Worm (Caenorhabditis elegans): ENCODE results near the gene ulp-1.

The ulp-1 gene

DNA sequence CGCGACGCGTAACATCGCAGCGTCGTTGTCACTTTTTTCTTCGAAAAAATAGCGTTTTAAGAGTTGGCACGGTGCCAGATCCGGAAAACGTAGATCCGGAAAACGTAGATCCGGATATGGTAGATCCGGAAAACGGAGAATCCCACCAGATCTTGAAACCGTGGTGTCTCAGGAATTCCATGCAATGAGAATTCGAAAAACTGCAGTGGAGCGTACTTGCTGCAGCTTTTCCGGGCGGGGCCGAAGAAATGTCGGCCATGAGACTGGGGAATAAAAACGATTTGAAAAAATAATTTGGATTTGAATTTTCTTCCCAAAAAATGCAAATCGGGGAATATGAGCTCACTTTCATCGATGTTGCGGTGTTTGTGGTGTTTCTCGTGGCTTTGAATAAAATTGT lies 2.9 kb upstream of the ulp-1 start, which contains the start of gene K10D2.5:
Gene K10D2.5 (plus strand): TSS at position 251 of the 400 bp plus-strand sequence.
- TF ChIP-seq him-1 (tag; optimal IDR thresholded peaks at IDR 0.05) (peak; percentile 86), W03F9.2 (tag; optimal IDR thresholded peaks at IDR 0.05) (peak; percentile 89), dao-5 (tag; optimal IDR thresholded peaks at IDR 0.05) (no peak)

DNA sequence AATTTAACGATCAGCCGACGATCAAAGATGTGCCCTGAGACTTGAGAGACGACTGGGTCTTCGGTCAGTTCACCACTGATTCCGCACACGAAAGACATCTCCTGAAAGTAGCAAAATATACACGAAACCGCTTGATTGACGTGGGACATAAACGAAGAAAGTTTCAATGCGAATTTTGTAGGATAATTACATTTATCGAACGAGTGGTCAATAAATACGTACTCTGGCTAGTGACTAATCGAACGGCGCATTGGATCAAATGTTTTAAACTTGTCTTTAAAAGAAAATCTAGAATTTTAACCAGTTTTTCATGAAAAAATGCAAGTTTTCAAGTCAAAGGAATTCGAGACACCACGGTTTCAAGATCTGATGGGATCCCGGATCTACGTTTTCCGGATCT lies 2.3 kb upstream of the ulp-1 start, which contains the start of gene prp-19:
Gene prp-19 (minus strand): TSS at position 101 of the 400 bp plus-strand sequence.
- TF ChIP-seq him-1 (tag; optimal IDR thresholded peaks at IDR 0.05) = no peak

DNA sequence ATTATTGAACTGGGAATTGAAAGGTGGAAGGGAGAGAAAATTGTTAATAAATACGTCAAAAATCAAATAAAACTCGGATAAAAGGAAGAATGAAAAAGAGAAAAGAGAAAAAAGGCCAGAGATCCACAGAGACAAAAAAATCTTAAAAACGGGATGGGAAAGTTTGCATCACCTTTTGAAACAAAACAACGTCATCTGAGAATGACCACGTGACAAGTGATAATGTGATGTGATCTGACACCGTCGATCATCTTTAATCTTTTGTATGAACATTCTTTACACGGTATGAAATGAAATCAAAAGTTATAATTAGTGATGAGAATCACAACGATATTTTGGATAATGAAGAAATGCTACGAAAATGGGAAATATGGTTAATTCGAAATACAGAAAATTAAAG lies 3.9 kb downstream of the ulp-1 start:
- TF ChIP-seq him-1 (tag; optimal IDR thresholded peaks at IDR 0.05) (no peak), dao-5 (tag; optimal IDR thresholded peaks at IDR 0.05) (no peak), W03F9.2 (tag; optimal IDR thresholded peaks at IDR 0.05) (no peak)

DNA sequence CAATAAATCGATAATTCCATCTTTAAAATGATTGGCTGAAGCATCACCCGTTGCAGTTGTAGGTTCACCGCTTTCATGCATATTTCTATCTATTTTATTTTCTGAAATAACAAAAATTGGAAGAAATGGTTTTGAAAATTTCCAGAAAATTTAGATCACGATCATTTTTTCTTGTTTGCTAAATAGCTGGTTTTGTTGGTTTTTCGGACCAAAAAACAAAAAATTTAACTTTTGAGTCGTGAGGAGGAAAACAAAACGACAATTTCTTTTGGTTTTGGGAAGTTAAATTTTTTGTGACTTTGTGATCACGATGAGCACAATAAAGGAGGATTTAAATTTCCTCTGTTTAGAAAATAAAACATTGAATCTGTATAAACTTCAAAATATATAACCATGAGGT lies 4.4 kb downstream of the ulp-1 start, which contains the start of gene T10F2.2:
Gene T10F2.2 (minus strand): TSS at position 101 of the 400 bp plus-strand sequence.
- TF ChIP-seq him-1 (tag; optimal IDR thresholded peaks at IDR 0.05) = no peak
- TF ChIP-seq W03F9.2 (tag; optimal IDR thresholded peaks at IDR 0.05) = no peak
- no peak for TF ChIP-seq dao-5 (tag; optimal IDR thresholded peaks at IDR 0.05)

DNA sequence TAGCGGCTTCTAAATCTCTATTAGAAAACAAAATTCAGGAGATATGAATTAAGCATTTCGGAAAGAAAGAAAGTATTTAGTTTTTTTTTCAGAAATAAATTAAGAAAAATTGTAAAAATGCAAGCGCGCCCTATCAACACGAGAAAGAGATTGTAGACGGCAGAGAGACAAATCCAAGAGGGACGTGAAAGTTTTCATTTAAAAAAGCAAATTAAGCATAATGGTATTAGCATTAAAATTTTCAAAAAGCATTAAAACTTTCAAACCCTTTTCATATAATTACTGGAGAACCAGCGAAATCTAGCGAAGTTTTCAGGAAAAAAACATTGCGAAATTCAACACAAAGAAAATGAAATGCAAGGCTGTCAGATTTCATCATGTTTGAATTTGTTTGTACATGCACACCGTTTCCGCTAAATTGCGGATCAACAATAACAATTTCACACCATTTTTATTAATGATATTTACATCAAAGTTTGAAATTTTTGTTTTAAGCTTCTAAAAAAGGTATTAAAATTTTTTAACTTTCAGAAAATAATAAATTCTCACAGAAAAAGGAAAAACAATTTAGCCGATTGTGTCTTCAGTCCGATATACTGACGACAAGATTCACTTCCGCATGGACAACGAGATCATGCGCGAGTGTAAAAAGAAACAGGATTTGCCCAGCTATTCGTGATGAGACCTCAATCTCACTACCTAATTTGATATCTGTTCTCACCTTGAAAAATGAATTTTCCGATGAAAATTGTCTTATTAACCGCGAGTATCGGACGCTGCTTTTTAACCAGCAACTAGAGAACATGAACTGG lies 6.6 kb downstream of the ulp-1 start, which contains the start of gene gars-1:
Gene gars-1 (minus strand): TSS at position 808 of the 812 bp plus-strand sequence.
- no peak for TF ChIP-seq dao-5 (tag; optimal IDR thresholded peaks at IDR 0.05)
- peak; percentile 15 for TF ChIP-seq W03F9.2 (tag; optimal IDR thresholded peaks at IDR 0.05)
- no peak for TF ChIP-seq him-1 (tag; optimal IDR thresholded peaks at IDR 0.05)

DNA sequence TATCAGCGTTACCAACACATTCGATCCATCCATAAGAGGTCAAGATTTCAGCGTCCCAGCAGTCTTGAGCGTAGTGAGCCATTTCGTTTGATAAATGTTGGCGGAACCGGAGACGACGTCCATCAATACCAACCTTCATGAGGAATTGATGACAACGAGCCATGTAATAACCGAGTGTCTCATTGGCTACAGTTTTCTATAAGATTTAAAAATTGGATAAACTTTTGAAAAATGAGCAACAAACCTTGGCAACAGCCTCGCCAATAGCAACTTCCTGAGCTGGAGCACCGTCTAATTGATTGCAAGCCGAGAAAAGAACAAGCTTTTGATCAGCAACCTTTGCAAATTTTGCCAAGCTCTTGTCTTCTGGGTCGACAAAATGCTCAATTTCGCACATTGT lies 8.8 kb downstream of the ulp-1 start:
- TF ChIP-seq him-1 (tag; optimal IDR thresholded peaks at IDR 0.05) (no peak), W03F9.2 (tag; optimal IDR thresholded peaks at IDR 0.05) (no peak), dao-5 (tag; optimal IDR thresholded peaks at IDR 0.05) (no peak)

DNA sequence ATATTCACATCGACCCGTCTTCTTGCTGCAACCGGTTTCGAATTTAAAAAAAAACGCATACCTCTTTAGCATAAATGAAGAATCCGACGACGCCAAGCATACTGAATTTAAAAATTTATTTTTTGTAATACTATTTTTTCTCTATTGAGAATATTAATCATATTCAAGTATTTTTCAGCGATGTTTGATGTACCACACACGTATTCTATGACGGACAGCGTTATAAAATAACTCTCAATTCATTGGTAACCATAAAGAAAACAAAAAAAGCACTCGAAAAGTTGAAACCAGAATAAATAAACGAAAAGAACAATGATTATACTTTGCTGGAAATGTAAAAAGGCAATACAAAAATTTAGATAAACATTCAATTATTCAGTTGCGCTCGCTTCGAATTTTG lies 10.1 kb downstream of the ulp-1 start, which contains the start of gene T10F2.5:
Gene T10F2.5 (minus strand): TSS at position 101 of the 400 bp plus-strand sequence.
- TF ChIP-seq W03F9.2 (tag; optimal IDR thresholded peaks at IDR 0.05) = no peak
- TF ChIP-seq dao-5 (tag; optimal IDR thresholded peaks at IDR 0.05) = no peak
- TF ChIP-seq him-1 (tag; optimal IDR thresholded peaks at IDR 0.05) = no peak

DNA sequence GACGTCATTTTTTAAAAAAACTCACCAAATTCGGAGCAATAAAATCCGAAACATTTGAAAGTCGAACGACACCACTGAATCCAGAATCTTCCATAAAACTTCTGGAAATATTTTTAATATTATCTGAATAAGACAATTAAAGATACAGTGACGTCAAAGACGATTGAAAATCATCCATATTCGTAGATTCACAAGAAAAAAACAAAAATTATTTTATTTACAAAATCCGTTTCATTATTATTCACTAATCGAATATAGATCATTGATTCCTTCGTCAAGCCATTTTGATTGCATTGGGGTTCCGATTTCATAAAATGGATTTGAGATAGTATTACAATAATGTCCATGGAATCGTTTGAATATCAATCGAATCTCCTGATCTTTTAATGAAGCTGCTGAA lies 10.9 kb downstream of the ulp-1 start, which contains the start of gene oxy-4:
Gene oxy-4 (minus strand): TSS at position 101 of the 400 bp plus-strand sequence.
- TF ChIP-seq W03F9.2 (tag; optimal IDR thresholded peaks at IDR 0.05) (no peak), dao-5 (tag; optimal IDR thresholded peaks at IDR 0.05) (no peak), him-1 (tag; optimal IDR thresholded peaks at IDR 0.05) (no peak)

DNA sequence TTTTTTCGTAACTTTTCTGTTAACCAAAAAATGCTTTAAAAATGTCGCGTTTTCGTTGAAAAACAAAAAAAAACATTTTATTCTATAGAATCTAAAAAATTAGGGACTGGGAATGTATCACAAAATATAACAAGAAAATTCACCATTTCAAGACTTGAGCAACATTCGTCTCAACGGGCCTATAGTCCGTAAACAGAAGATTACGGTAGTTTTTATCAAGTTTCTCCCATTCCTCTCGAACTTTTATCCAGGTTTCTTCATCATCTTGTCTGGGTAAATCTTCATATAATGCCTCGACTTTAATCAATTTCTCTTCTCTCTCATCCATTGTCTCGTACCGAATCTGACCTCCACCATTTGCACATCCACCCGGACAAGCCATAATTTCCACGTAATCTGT lies 14.2 kb downstream of the ulp-1 start:
- TF ChIP-seq him-1 (tag; optimal IDR thresholded peaks at IDR 0.05) (no peak), dao-5 (tag; optimal IDR thresholded peaks at IDR 0.05) (no peak), W03F9.2 (tag; optimal IDR thresholded peaks at IDR 0.05) (no peak)

DNA sequence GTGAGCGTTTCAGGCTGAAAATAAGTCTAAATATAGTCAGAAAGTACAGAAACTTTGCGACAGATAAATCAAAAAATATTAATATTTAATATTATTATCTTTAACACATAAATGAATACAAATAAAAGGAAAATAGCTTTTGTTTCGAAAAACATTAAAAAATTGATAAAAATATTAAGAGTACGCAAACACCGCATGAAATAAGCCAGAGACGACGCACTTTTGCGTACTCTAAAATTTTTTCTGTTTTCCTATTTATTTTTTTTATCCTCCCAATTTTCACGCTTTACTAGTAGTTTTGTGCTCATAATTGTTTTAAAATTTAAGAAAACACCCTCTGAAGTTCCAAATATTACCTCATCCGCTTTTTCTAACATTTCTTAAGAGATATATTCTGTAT lies 16.5 kb downstream of the ulp-1 start, which contains the start of the genes rbm-42 and grwd-1:
Gene rbm-42 (minus strand): TSS at position 93 of the 400 bp plus-strand sequence.
Gene grwd-1 (plus strand): TSS at position 328 of the 400 bp plus-strand sequence.
- TF ChIP-seq dao-5 (tag; optimal IDR thresholded peaks at IDR 0.05) = no peak
- TF ChIP-seq W03F9.2 (tag; optimal IDR thresholded peaks at IDR 0.05) = peak; percentile 77

DNA sequence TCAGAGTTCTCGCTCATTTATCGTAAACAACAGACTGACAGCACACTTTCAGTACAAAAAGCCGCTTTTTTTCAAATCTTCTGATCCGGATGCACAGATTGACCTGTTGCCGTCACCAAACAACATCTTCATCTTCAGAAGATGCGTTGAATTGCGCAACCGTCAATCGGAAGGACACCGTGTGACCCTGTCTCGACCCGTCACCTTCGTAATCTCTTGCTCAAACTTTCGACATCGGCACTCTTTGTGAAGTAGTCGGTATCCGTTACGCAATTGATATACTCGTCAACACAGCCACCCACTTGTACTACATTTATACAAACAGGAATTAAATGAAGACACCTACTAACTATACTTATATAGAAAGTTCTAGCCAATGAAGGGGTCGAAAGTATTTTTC lies 18.6 kb downstream of the ulp-1 start:
- TF ChIP-seq dao-5 (tag; optimal IDR thresholded peaks at IDR 0.05) (no peak), W03F9.2 (tag; optimal IDR thresholded peaks at IDR 0.05) (no peak), him-1 (tag; optimal IDR thresholded peaks at IDR 0.05) (no peak)

DNA sequence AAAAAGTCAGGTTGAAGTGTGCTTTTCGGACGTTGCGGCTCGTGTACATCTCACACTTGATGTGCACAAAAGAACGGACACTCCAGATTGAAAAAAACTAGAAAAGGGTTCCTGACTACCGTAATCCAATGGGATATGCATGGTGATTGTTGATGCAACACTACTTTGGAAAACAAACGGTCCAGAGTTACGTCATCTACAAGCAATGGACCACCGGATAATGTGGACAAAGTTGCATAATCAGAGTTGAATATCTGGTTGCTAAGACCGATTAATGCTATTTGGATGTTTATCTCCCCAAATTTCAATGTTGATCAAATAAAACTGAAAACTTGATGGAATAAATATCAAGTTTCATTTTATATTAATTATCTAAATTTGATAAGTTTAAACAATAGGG lies 19.6 kb downstream of the ulp-1 start:
- no peak for TF ChIP-seq W03F9.2 (tag; optimal IDR thresholded peaks at IDR 0.05)
- TF ChIP-seq dao-5 (tag; optimal IDR thresholded peaks at IDR 0.05) = no peak
- TF ChIP-seq him-1 (tag; optimal IDR thresholded peaks at IDR 0.05) = no peak

DNA sequence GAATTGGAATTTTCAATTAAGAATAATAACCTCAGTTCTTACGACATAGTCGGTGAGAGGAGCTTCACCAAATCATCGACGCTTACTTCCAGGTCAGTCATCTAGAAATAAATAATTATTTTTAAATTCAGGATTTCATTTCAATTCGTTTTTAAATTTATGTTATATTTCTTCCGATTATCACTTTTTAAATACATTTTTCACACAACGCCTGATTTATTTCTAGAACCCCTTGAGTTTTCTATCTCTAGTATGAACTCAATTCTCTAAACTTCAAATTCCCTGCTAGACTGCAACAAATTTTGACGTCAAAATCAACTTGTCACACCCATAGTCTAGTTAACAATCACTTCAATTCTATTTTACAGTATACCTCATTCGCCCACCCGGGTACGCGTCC lies 20.1 kb downstream of the ulp-1 start, which contains the start of gene Y54H5A.2:
Gene Y54H5A.2 (minus strand): TSS at position 101 of the 400 bp plus-strand sequence.
- TF ChIP-seq W03F9.2 (tag; optimal IDR thresholded peaks at IDR 0.05) (no peak), him-1 (tag; optimal IDR thresholded peaks at IDR 0.05) (no peak), dao-5 (tag; optimal IDR thresholded peaks at IDR 0.05) (no peak)

DNA sequence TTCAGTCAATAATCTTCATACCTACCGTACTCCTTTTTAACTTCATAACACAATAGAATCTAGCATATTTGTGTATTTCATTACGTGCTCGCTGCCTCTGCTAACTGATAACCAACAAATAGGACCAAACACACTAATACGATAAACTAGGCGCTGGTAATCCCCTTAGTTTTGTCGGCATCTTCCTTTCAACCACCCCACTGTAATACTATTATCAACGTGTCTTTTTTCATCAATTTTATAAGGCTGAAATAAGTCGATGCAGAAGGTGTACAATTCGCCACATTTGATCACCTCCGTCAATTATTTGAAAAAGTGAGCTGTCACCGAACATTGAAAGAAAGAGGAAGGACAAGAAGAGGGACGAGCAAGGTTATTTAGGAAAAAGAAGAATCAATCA lies 22.2 kb downstream of the ulp-1 start:
- no peak for TF ChIP-seq him-1 (tag; optimal IDR thresholded peaks at IDR 0.05)
- TF ChIP-seq dao-5 (tag; optimal IDR thresholded peaks at IDR 0.05) = no peak
- TF ChIP-seq W03F9.2 (tag; optimal IDR thresholded peaks at IDR 0.05) = no peak

Measured in whole organism, L4/young adult.